Worm (Caenorhabditis elegans) whole organism, L3 larva: Measurements from ENCODE around the gene del-6.

Source experiments
- R02D3.7 ChIP-seq: fragments of 150-350 bp; optimal IDR thresholded peaks from 2 replicates; lab custom pipeline; 2014; ENCODE audit warnings: missing biosample characterization, missing genetic modification characterization
- ZK546.5 ChIP-seq: sonication (generic microtip); optimal IDR thresholded peaks from 2 replicates; lab custom pipeline; 2017; ENCODE audit warnings: missing biosample characterization, missing genetic modification characterization
- aly-2 ChIP-seq: fragments of 150-350 bp; optimal IDR thresholded peaks from 2 replicates; lab custom pipeline; 2014; ENCODE audit warnings: missing biosample characterization, missing genetic modification characterization
- ama-1 ChIP-seq: fragments of 150-350 bp; optimal IDR thresholded peaks from 2 replicates; lab custom pipeline; 2018
- ceh-16 ChIP-seq: sonication (generic microtip); optimal IDR thresholded peaks from 2 replicates; lab custom pipeline; 2017; ENCODE audit warnings: missing biosample characterization, missing genetic modification characterization
- ceh-28 ChIP-seq: fragments of 150-350 bp; optimal IDR thresholded peaks from 2 replicates; lab custom pipeline; 2014; ENCODE audit warnings: missing biosample characterization, missing genetic modification reagents, missing genetic modification characterization
- ceh-82 ChIP-seq: fragments of 150-350 bp; optimal IDR thresholded peaks from 2 replicates; lab custom pipeline; 2014; ENCODE audit warnings: missing biosample characterization, missing genetic modification characterization
- ceh-9 ChIP-seq: sonication (generic microtip); optimal IDR thresholded peaks from 2 replicates; lab custom pipeline; 2018; ENCODE audit warnings: missing biosample characterization, missing genetic modification characterization
- daf-12 ChIP-seq: fragments of 150-350 bp; optimal IDR thresholded peaks from 2 replicates; lab custom pipeline; 2014; ENCODE audit warnings: missing biosample characterization, missing genetic modification reagents, missing genetic modification characterization
- egl-27 ChIP-seq: sonication (generic microtip); optimal IDR thresholded peaks from 4 replicates; lab custom pipeline; 2017; ENCODE audit warnings: missing biosample characterization, missing genetic modification reagents, missing genetic modification characterization
- egl-5 ChIP-seq: fragments of 150-350 bp; optimal IDR thresholded peaks from 2 replicates; lab custom pipeline; 2017; ENCODE audit warnings: missing biosample characterization, missing genetic modification reagents, missing genetic modification characterization, inconsistent platforms
- elt-1 ChIP-seq: fragments of 150-350 bp; optimal IDR thresholded peaks from 2 replicates; lab custom pipeline; 2014; ENCODE audit warnings: missing biosample characterization, missing genetic modification characterization
- elt-2 ChIP-seq: sonication (generic microtip); optimal IDR thresholded peaks from 2 replicates; lab custom pipeline; 2016; ENCODE audit warnings: missing genetic modification reagents, mild to moderate bottlenecking, missing genetic modification characterization, missing compliant biosample characterization
- elt-3 ChIP-seq, 3 experiments: fragments of 150-350 bp in 1 of 3; sonication (generic microtip) in 2 of 3; optimal IDR thresholded peaks; 2 replicates in 2 of 3; 4 replicates in 1 of 3; lab custom pipeline; 2014 to 2017; ENCODE audit warnings: missing biosample characterization in 3 of 3, missing genetic modification characterization in 3 of 3
- eor-1 ChIP-seq, 2 experiments: fragments of 150-350 bp; optimal IDR thresholded peaks; 2 replicates each; lab custom pipeline; 2014 to 2018; ENCODE audit warnings: missing biosample characterization in 2 of 2, missing genetic modification characterization in 2 of 2
- fkh-10 ChIP-seq: sonication (generic microtip); optimal IDR thresholded peaks from 2 replicates; lab custom pipeline; 2017; ENCODE audit warnings: missing biosample characterization, missing genetic modification reagents, missing genetic modification characterization
- fkh-2 ChIP-seq: fragments of 150-350 bp; optimal IDR thresholded peaks from 2 replicates; lab custom pipeline; 2014; ENCODE audit warnings: missing biosample characterization, missing genetic modification reagents, missing genetic modification characterization
- fos-1 ChIP-seq: fragments of 150-350 bp; optimal IDR thresholded peaks from 2 replicates; lab custom pipeline; 2014; ENCODE audit warnings: missing biosample characterization, missing genetic modification characterization
- hmg-11 ChIP-seq: sonication (generic microtip); optimal IDR thresholded peaks from 2 replicates; lab custom pipeline; 2016; ENCODE audit warnings: missing genetic modification characterization, missing compliant biosample characterization
- jun-1 ChIP-seq: fragments of 150-350 bp; optimal IDR thresholded peaks from 2 replicates; lab custom pipeline; 2014; ENCODE audit warnings: missing biosample characterization, missing genetic modification reagents, missing genetic modification characterization
- lin-15B ChIP-seq: fragments of 150-350 bp; optimal IDR thresholded peaks from 2 replicates; lab custom pipeline; 2014; ENCODE audit warnings: missing biosample characterization, missing genetic modification characterization
- lin-39 ChIP-seq: fragments of 150-350 bp; optimal IDR thresholded peaks from 2 replicates; lab custom pipeline; 2018; ENCODE audit warnings: missing biosample characterization, missing genetic modification reagents, missing genetic modification characterization
- lsy-12 ChIP-seq: sonication (generic microtip); optimal IDR thresholded peaks from 2 replicates; lab custom pipeline; 2016; ENCODE audit warnings: mild to moderate bottlenecking, missing genetic modification characterization, missing compliant biosample characterization
- mdl-1 ChIP-seq: fragments of 150-350 bp; optimal IDR thresholded peaks from 2 replicates; lab custom pipeline; 2014; ENCODE audit warnings: missing biosample characterization, missing genetic modification characterization
- mml-1 ChIP-seq: fragments of 150-350 bp; sonication (generic microtip); optimal IDR thresholded peaks from 3 replicates; lab custom pipeline; 2014; ENCODE audit warnings: missing biosample characterization, missing genetic modification characterization
- nfya-1 ChIP-seq: sonication (generic microtip); optimal IDR thresholded peaks from 2 replicates; lab custom pipeline; 2017; ENCODE audit warnings: missing genetic modification characterization, mild to moderate bottlenecking, missing compliant biosample characterization, antibody characterized with exemption, moderate library complexity; ENCODE audit not compliant: insufficient read depth
- nhr-11 ChIP-seq: fragments of 150-350 bp; optimal IDR thresholded peaks from 2 replicates; lab custom pipeline; 2014; ENCODE audit warnings: missing biosample characterization, missing genetic modification characterization
- nhr-12 ChIP-seq: fragments of 150-350 bp; optimal IDR thresholded peaks from 2 replicates; lab custom pipeline; 2014; ENCODE audit warnings: missing biosample characterization, missing genetic modification characterization
- nhr-23 ChIP-seq: fragments of 150-350 bp; optimal IDR thresholded peaks from 2 replicates; lab custom pipeline; 2014; ENCODE audit warnings: missing biosample characterization, missing genetic modification reagents, missing genetic modification characterization
- nhr-237 ChIP-seq: fragments of 150-350 bp; optimal IDR thresholded peaks from 2 replicates; lab custom pipeline; 2014; ENCODE audit warnings: missing biosample characterization, missing genetic modification characterization
- nhr-25 ChIP-seq: sonication (generic microtip); optimal IDR thresholded peaks from 2 replicates; lab custom pipeline; 2017; ENCODE audit warnings: missing biosample characterization, missing genetic modification characterization
- nhr-28 ChIP-seq: fragments of 150-350 bp; optimal IDR thresholded peaks from 2 replicates; lab custom pipeline; 2014; ENCODE audit warnings: missing biosample characterization, missing genetic modification characterization
- nhr-43 ChIP-seq: sonication (generic microtip); optimal IDR thresholded peaks from 2 replicates; lab custom pipeline; 2016; ENCODE audit warnings: mild to moderate bottlenecking, missing genetic modification characterization, missing compliant biosample characterization; ENCODE audit not compliant: poor library complexity, severe bottlenecking
- nhr-67 ChIP-seq: fragments of 150-350 bp; optimal IDR thresholded peaks from 2 replicates; lab custom pipeline; 2014; ENCODE audit warnings: missing biosample characterization, missing genetic modification characterization
- nhr-76 ChIP-seq: fragments of 150-350 bp; sonication (generic microtip); optimal IDR thresholded peaks from 5 replicates; lab custom pipeline; 2014; ENCODE audit warnings: missing biosample characterization, missing genetic modification characterization
- nhr-77 ChIP-seq: fragments of 150-350 bp; optimal IDR thresholded peaks from 2 replicates; lab custom pipeline; 2014; ENCODE audit warnings: missing biosample characterization, missing genetic modification characterization
- pha-4 ChIP-seq: fragments of 150-350 bp; optimal IDR thresholded peaks from 2 replicates; lab custom pipeline; 2014; ENCODE audit warnings: missing biosample characterization, missing genetic modification reagents, missing genetic modification characterization
- pqm-1 ChIP-seq: fragments of 150-350 bp; optimal IDR thresholded peaks from 2 replicates; lab custom pipeline; 2017; ENCODE audit warnings: missing biosample characterization, missing genetic modification characterization, inconsistent platforms
- sea-2 ChIP-seq: fragments of 150-350 bp; sonication (generic microtip); optimal IDR thresholded peaks from 4 replicates; lab custom pipeline; 2014; ENCODE audit warnings: missing biosample characterization, missing genetic modification reagents, missing genetic modification characterization
- skn-1 ChIP-seq: fragments of 150-350 bp; optimal IDR thresholded peaks from 2 replicates; lab custom pipeline; 2014; ENCODE audit warnings: missing biosample characterization, missing genetic modification characterization
- snpc-4 ChIP-seq: fragments of 150-350 bp; optimal IDR thresholded peaks from 2 replicates; lab custom pipeline; 2014; ENCODE audit warnings: missing biosample characterization, missing genetic modification characterization
- tbx-2 ChIP-seq: sonication (generic microtip); optimal IDR thresholded peaks from 2 replicates; lab custom pipeline; 2016; ENCODE audit warnings: mild to moderate bottlenecking, missing genetic modification characterization, missing compliant biosample characterization
- unc-39 ChIP-seq: sonication (generic microtip); optimal IDR thresholded peaks from 4 replicates; lab custom pipeline; 2017; ENCODE audit warnings: missing biosample characterization, missing genetic modification characterization
- unc-62 ChIP-seq: fragments of 150-350 bp; sonication (generic microtip); optimal IDR thresholded peaks from 4 replicates; lab custom pipeline; 2014; ENCODE audit warnings: missing biosample characterization, missing genetic modification reagents, missing genetic modification characterization
- zag-1 ChIP-seq: fragments of 150-350 bp; optimal IDR thresholded peaks from 2 replicates; lab custom pipeline; 2014; ENCODE audit warnings: missing biosample characterization, missing genetic modification characterization
- ztf-11 ChIP-seq: fragments of 150-350 bp; optimal IDR thresholded peaks from 2 replicates; lab custom pipeline; 2014; ENCODE audit warnings: missing biosample characterization, missing genetic modification characterization
- ztf-4 ChIP-seq: fragments of 150-350 bp; optimal IDR thresholded peaks from 2 replicates; lab custom pipeline; 2014; ENCODE audit warnings: missing biosample characterization, missing genetic modification characterization

The del-6 gene

ce11 chrV:10572614-10573013 is at the start of gene del-6:
del-6 (plus strand) TSS chrV:10572914.
- TF ChIP-seq egl-5 (tag; lab: Kevin White, UChicago) (no peak), nhr-67 (tag; lab: Kevin White, UChicago) (no peak), mdl-1 (no peak), nhr-11 (tag; lab: Kevin White, UChicago) (no peak), ztf-11 (tag; lab: Kevin White, UChicago) (no peak), ztf-4 (tag; lab: Kevin White, UChicago) (no peak), R02D3.7 (tag; lab: Kevin White, UChicago) (no peak), mml-1 (tag; lab: Kevin White, UChicago) (no peak), ZK546.5 (tag; lab: Kevin White, UChicago) (no peak), nhr-77 (tag; lab: Kevin White, UChicago) (no peak), tbx-2 (tag; lab: Kevin White, UChicago) (no peak), pha-4 (tag; lab: Kevin White, UChicago) (no peak), daf-12 (no peak), ceh-82 (tag; lab: Kevin White, UChicago) (no peak), nhr-23 (tag; lab: Kevin White, UChicago) (no peak)

- TF ChIP-seq hmg-11 (tag; lab: Kevin White, UChicago) = peak; percentile 34
- TF ChIP-seq pha-4 (tag; lab: Kevin White, UChicago) = no peak
- no peak for TF ChIP-seq fos-1 (tag; lab: Kevin White, UChicago)
- TF ChIP-seq lin-15B (tag; lab: Kevin White, UChicago) = peak; percentile 63
- no peak for TF ChIP-seq R02D3.7 (tag; lab: Kevin White, UChicago)
- no peak for TF ChIP-seq daf-12
- no peak for TF ChIP-seq ZK546.5 (tag; lab: Kevin White, UChicago)
- TF ChIP-seq ceh-28 = no peak
- TF ChIP-seq nhr-76 (tag; lab: Kevin White, UChicago) = no peak
- no peak for TF ChIP-seq elt-1 (tag; lab: Kevin White, UChicago)
- TF ChIP-seq nhr-237 = no peak
- peak; percentile 48 for TF ChIP-seq skn-1 (tag; lab: Kevin White, UChicago)
- TF ChIP-seq ama-1 (lab: Kevin White, UChicago) = no peak
- TF ChIP-seq nhr-23 (tag; lab: Kevin White, UChicago) = peak; percentile 63
- no peak for TF ChIP-seq ceh-16 (tag; lab: Kevin White, UChicago)
- TF ChIP-seq ceh-9 (tag; lab: Kevin White, UChicago) = no peak
- no peak for TF ChIP-seq sea-2
- TF ChIP-seq unc-62 = no peak
- TF ChIP-seq nhr-77 (tag; lab: Kevin White, UChicago) = no peak
- TF ChIP-seq elt-3 (tag; optimal IDR thresholded peaks at IDR 0.05; lab: Kevin White, UChicago) = no peak
- TF ChIP-seq unc-39 (tag; lab: Kevin White, UChicago) = no peak
- TF ChIP-seq egl-5 (tag; lab: Kevin White, UChicago) = no peak
- TF ChIP-seq zag-1 (tag; lab: Kevin White, UChicago) = no peak
- no peak for TF ChIP-seq aly-2 (tag; lab: Kevin White, UChicago)
- TF ChIP-seq nhr-25 (tag; lab: Kevin White, UChicago) = peak; percentile 52
- no peak for TF ChIP-seq tbx-2 (tag; lab: Kevin White, UChicago)
- TF ChIP-seq nhr-11 (tag; lab: Kevin White, UChicago) = no peak
- TF ChIP-seq eor-1 (tag; optimal IDR thresholded peaks at IDR 0.05; lab: Kevin White, UChicago) = no peak
- peak; percentile 19 for TF ChIP-seq lsy-12 (tag; lab: Kevin White, UChicago)
- TF ChIP-seq pqm-1 (tag; lab: Kevin White, UChicago) = peak; percentile 4
- TF ChIP-seq ztf-11 (tag; lab: Kevin White, UChicago) = no peak
- no peak for TF ChIP-seq fkh-10 (GFP tag; lab: Kevin White, UChicago)
- peak; percentile 35 for TF ChIP-seq snpc-4
- peak; percentile 93 for TF ChIP-seq nhr-43 (tag; lab: Kevin White, UChicago)
- TF ChIP-seq jun-1 (tag; lab: Kevin White, UChicago) = no peak
- no peak for TF ChIP-seq egl-27 (tag; lab: Kevin White, UChicago)
- TF ChIP-seq nfya-1 (tag; lab: Kevin White, UChicago) = peak; percentile 58
- TF ChIP-seq ztf-4 (tag; lab: Kevin White, UChicago) = no peak
- no peak for TF ChIP-seq mml-1 (tag; lab: Kevin White, UChicago)
- no peak for TF ChIP-seq nhr-67 (tag; lab: Kevin White, UChicago)
- TF ChIP-seq lin-39 = no peak
- no peak for TF ChIP-seq fkh-2 (tag; lab: Kevin White, UChicago)
- peak; percentile 45 for TF ChIP-seq elt-2
- no peak for TF ChIP-seq ceh-82 (tag; lab: Kevin White, UChicago)
- no peak for TF ChIP-seq nhr-12 (tag; lab: Kevin White, UChicago)
- TF ChIP-seq mdl-1 = no peak
- TF ChIP-seq nhr-28 (tag; lab: Kevin White, UChicago) = no peak
These were observed 46.8 kb upstream of the del-6 start, which contains the start of the genes C35A5.8 and hda-11 for ce11 chrV:10525902-10526301. C35A5.8 (minus strand) TSS chrV:10525908. hda-11 (plus strand) TSS chrV:10526184.
